Worm (Caenorhabditis elegans): ENCODE measurements around the gene dop-3.

ce11 chrX:6520644-6521043 is 48.9 kb downstream of the dop-3 start:
- TF ChIP-seq snpc-4 (GFP tag; optimal IDR thresholded peaks at IDR 0.05) (no peak), snpc-4 (tag; optimal IDR thresholded peaks at IDR 0.05) (no peak), rec-8 (tag; optimal IDR thresholded peaks at IDR 0.05) (no peak), ztf-25 (GFP tag; IDR thresholded peaks at IDR 0.05) (no peak)
